Worm (Caenorhabditis elegans): Measurements from ENCODE around the gene T22G5.3.

DNA sequence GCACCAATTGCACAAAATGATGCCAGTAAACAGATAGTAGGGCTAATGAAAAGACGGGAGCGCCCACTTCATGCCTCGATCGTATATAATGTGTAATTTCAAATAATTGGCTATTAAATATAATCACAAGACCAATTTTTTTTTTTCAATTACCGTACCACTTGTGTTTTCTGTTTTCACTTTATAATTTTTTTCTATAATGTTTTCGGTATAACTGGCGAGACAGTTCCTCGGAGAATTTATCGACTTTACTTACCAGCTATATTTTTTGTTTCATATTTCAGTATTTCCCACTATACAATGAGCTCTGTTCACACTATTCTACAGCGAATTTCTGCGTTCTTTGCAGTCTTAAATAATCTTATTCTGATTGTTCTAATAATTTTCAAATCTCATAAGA is 35.5 kb downstream of the T22G5.3 start, which contains the start of gene str-252:
- TF ChIP-seq lin-13 (GFP tag; optimal IDR thresholded peaks at IDR 0.05) (no peak), nhr-11 (tag; optimal IDR thresholded peaks at IDR 0.05) (no peak)
